Worm (Caenorhabditis elegans) whole organism, young adult: ENCODE measurements around the gene tag-241.

ENCODE experiments used
- aptf-3 ChIP-seq: fragments of 200-800 bp; sonication (Bioruptor generic); IDR thresholded peaks from 2 replicates; pipeline ENCODE4 v1.3.6; 2022; ENCODE audit warnings: missing genetic modification characterization, missing compliant biosample characterization
- bed-2 ChIP-seq: fragments of 200-800 bp; sonication (Bioruptor generic); IDR thresholded peaks from 2 replicates; pipeline ENCODE4 v1.3.6; 2022; ENCODE audit warnings: missing genetic modification reagents, missing genetic modification characterization, missing compliant biosample characterization
- dox-1 ChIP-seq: fragments of 200-800 bp; sonication (Bioruptor generic); IDR thresholded peaks from 2 replicates; pipeline ENCODE4 v1.3.6; 2022; ENCODE audit warnings: missing genetic modification reagents, missing genetic modification characterization, missing compliant biosample characterization
- lag-1 ChIP-seq: fragments of 200-800 bp; sonication (Bioruptor generic); IDR thresholded peaks from 2 replicates; pipeline ENCODE4 v1.3.6; 2022; ENCODE audit warnings: missing genetic modification reagents, missing genetic modification characterization, missing compliant biosample characterization
- lin-35 ChIP-seq, 3 experiments: fragments of 150-350 bp in 2 of 3; sonication (generic microtip) in 1 of 3; optimal IDR thresholded peaks; 2 replicates each; lab custom pipeline; 2014 to 2018; ENCODE audit warnings: missing biosample characterization in 3 of 3, missing genetic modification characterization in 3 of 3, missing genetic modification reagents in 3 of 3
- mel-28 ChIP-seq: sonication (generic microtip); optimal IDR thresholded peaks from 2 replicates; lab custom pipeline; 2016; ENCODE audit warnings: borderline replicate concordance, mild to moderate bottlenecking, missing genetic modification characterization, missing compliant biosample characterization
- pbrm-1 ChIP-seq: fragments of 200-800 bp; sonication (Bioruptor generic); IDR thresholded peaks from 2 replicates; pipeline ENCODE4 v1.3.6; 2022; ENCODE audit warnings: missing genetic modification reagents, missing genetic modification characterization, missing compliant biosample characterization
- snpc-4 ChIP-seq, 5 experiments: fragments of 150-350 bp in 1 of 5; sonication (generic microtip) in 4 of 5; optimal IDR thresholded peaks; 2 replicates each; lab custom pipeline; 2014 to 2018; ENCODE audit warnings: missing genetic modification characterization in 5 of 5, missing biosample characterization in 3 of 5, antibody characterized with exemption in 2 of 5, mild to moderate bottlenecking in 2 of 5, missing compliant biosample characterization in 2 of 5, missing genotype in 2 of 5, moderate library complexity in 2 of 5, missing genetic modification reagents in 1 of 5
- tbp1 ChIP-seq: fragments of 200-800 bp; sonication (Bioruptor generic); optimal IDR thresholded peaks from 2 replicates; lab custom pipeline; 2018; ENCODE audit warnings: mild to moderate bottlenecking, missing genetic modification characterization, missing compliant biosample characterization
- ztf-25 ChIP-seq: fragments of 200-800 bp; sonication (Bioruptor generic); IDR thresholded peaks from 2 replicates; pipeline ENCODE4 v1.3.6; 2022; ENCODE audit warnings: missing genetic modification reagents, missing genetic modification characterization, missing compliant biosample characterization

DNA sequence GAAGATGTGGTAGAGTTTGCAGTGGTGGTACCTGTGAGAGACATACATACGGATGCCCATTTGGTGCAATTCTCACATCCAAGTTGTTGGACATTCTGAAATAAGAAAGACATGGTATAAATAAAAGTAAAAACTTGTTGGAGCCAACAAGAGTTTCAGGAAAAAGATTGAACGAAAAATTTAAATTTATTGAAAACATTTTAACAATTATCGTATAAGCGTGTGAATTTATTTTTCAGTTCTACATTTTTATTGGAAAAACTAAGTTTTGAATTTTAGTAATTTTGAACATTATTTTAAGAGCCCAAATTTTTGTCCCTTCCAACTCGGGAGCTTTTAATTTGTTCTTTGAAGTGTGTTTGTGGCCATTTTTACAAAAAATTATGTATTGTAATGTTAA lies 31.1 kb downstream of the tag-241 start, which contains the start of gene F54F7.8:
- TF ChIP-seq lin-35 (GFP tag; optimal IDR thresholded peaks at IDR 0.05; lab: Kevin White, UChicago) (no peak), aptf-3 (GFP tag; lab: Robert Waterston, UW) (no peak), bed-2 (GFP tag; lab: Robert Waterston, UW) (no peak), snpc-4 (GFP tag; optimal IDR thresholded peaks at IDR 0.05; lab: Kevin White, UChicago) (no peak), snpc-4 (tag; optimal IDR thresholded peaks at IDR 0.05; lab: Kevin White, UChicago) (no peak), mel-28 (tag; lab: Kevin White, UChicago) (no peak), tbp1 (GFP tag; lab: Kevin White, UChicago) (no peak), ztf-25 (GFP tag; lab: Robert Waterston, UW) (no peak), lag-1 (GFP tag; lab: Robert Waterston, UW) (no peak), dox-1 (no peak), pbrm-1 (GFP tag; lab: Robert Waterston, UW) (no peak)
